Worm (Caenorhabditis elegans): ENCODE results near the gene gck-3.
A peak's percentile ranks its signal among the peaks of the same experiment; 100 is the strongest.

The gck-3 gene

ce11 chrV:18003876-18004275 lies 37.2 kb upstream of the gck-3 start:
- TF ChIP-seq ref-2 (tag; optimal IDR thresholded peaks at IDR 0.05) (peak; percentile 4), sox-2 (GFP tag; IDR thresholded peaks at IDR 0.05) (no peak)

DNA sequence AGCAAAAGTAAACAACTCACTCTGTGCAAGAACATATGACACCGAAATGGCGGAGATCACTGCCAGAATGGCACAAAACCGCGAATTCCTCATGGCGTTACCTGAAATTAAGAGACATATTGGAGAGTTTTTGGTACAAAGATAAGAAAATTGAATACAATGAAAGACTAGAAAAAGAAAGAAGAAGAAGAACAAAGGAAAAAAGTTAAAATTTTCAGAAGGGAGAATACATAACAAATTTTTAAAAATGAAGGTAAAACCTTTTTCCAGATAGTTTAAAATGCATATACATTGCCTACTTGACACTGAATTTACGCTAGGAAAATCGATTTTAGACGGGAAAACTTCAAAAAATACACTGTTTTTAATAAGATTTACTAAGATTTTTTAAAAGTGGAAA lies 34.6 kb upstream of the gck-3 start, which contains the start of gene lon-8:
lon-8 (minus strand) TSS at position 101 of the 400 bp plus-strand sequence.
- no peak for TF ChIP-seq lim-6 (tag; optimal IDR thresholded peaks at IDR 0.05)
- TF ChIP-seq sdc-2 (tag; optimal IDR thresholded peaks at IDR 0.05): no peak
- no peak for TF ChIP-seq ceh-45 (GFP tag; IDR thresholded peaks at IDR 0.05)
- no peak for TF ChIP-seq hlh-30 (tag; optimal IDR thresholded peaks at IDR 0.05; ENCODE audit: insufficient read depth)
- no peak for TF ChIP-seq sox-2 (GFP tag; IDR thresholded peaks at IDR 0.05)
- TF ChIP-seq ceh-9 (tag; optimal IDR thresholded peaks at IDR 0.05): no peak
- TF ChIP-seq gmeb-2 (tag; optimal IDR thresholded peaks at IDR 0.05): no peak
- TF ChIP-seq K09A11.1 (tag; optimal IDR thresholded peaks at IDR 0.05; ENCODE audit: insufficient read depth): no peak
- TF ChIP-seq ceh-6 (GFP tag; optimal IDR thresholded peaks at IDR 0.05): no peak
- TF ChIP-seq tbx-7 (tag; optimal IDR thresholded peaks at IDR 0.05): no peak
- no peak for TF ChIP-seq elt-2 (tag; optimal IDR thresholded peaks at IDR 0.05)

DNA sequence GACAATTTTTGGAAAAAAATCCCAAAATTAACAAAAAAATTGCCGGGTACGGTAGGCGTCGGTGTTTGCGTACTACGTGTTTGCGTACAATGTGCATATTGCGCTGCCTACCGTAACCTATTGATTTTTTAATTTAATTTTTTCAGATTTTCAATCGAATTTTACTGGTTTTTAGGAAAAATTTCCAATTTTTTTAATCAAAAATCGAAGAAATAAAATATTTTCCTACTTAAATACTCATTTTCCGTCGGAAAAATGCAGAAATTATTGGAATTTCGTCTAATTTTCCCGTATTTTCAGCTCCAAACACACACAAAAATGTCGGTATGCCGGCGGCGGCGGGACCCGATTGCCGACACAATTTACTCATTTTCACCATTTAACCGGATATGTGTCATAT lies 19.3 kb upstream of the gck-3 start, which contains the start of gene Y59A8B.21:
Y59A8B.21 (plus strand) TSS at position 301 of the 400 bp plus-strand sequence.
- TF ChIP-seq sox-4 (tag; optimal IDR thresholded peaks at IDR 0.05): no peak
- no peak for TF ChIP-seq eyg-1 (tag; optimal IDR thresholded peaks at IDR 0.05)
- no peak for TF ChIP-seq dmd-4 (tag; optimal IDR thresholded peaks at IDR 0.05; ENCODE audit: borderline replicate concordance)

- TF ChIP-seq sdc-2 (tag; optimal IDR thresholded peaks at IDR 0.05) (no peak), eyg-1 (tag; optimal IDR thresholded peaks at IDR 0.05) (no peak), ceh-9 (tag; optimal IDR thresholded peaks at IDR 0.05) (no peak), madf-2 (tag; optimal IDR thresholded peaks at IDR 0.05) (no peak), lim-6 (tag; optimal IDR thresholded peaks at IDR 0.05) (no peak), C08G9.2 (tag; optimal IDR thresholded peaks at IDR 0.05) (no peak), unc-42 (tag; optimal IDR thresholded peaks at IDR 0.05) (no peak), pax-1 (tag; optimal IDR thresholded peaks at IDR 0.05) (no peak), fkh-6 (tag; optimal IDR thresholded peaks at IDR 0.05) (no peak), mec-3 (tag; optimal IDR thresholded peaks at IDR 0.05; ENCODE audit: borderline replicate concordance) (no peak), ceh-19 (GFP tag; optimal IDR thresholded peaks at IDR 0.05) (no peak), sox-4 (tag; optimal IDR thresholded peaks at IDR 0.05) (no peak), hlh-13 (GFP tag; optimal IDR thresholded peaks at IDR 0.05) (no peak), odd-2 (tag; optimal IDR thresholded peaks at IDR 0.05) (no peak)
Observed at ce11 chrV:17982935-17983334, 16.3 kb upstream of the gck-3 start.

- TF ChIP-seq ceh-48 (tag; optimal IDR thresholded peaks at IDR 0.05) (peak; percentile 79), unc-55 (GFP tag; optimal IDR thresholded peaks at IDR 0.05) (no peak), pqm-1 (tag; optimal IDR thresholded peaks at IDR 0.05) (no peak), Y22D7AL.16 (tag; optimal IDR thresholded peaks at IDR 0.05) (no peak), ceh-45 (GFP tag; IDR thresholded peaks at IDR 0.05) (no peak), lim-6 (tag; optimal IDR thresholded peaks at IDR 0.05) (no peak), gmeb-2 (tag; optimal IDR thresholded peaks at IDR 0.05) (no peak), pros-1 (tag; optimal IDR thresholded peaks at IDR 0.05) (no peak), fkh-10 (GFP tag; optimal IDR thresholded peaks at IDR 0.05) (no peak), pha-2 (tag; optimal IDR thresholded peaks at IDR 0.05) (no peak), madf-2 (tag; optimal IDR thresholded peaks at IDR 0.05) (no peak), sox-4 (tag; optimal IDR thresholded peaks at IDR 0.05) (no peak), ceh-14 (tag; optimal IDR thresholded peaks at IDR 0.05) (no peak), nfya-1 (tag; optimal IDR thresholded peaks at IDR 0.05) (peak; percentile 28), odd-2 (tag; optimal IDR thresholded peaks at IDR 0.05) (no peak)
Observed at ce11 chrV:17981732-17982131, 15.1 kb upstream of the gck-3 start.

Measured in whole organism, late embryonic.